Worm (Caenorhabditis elegans) whole organism, early embryonic: ENCODE measurements around the gene mdl-1.

Experiments
- ama-1 ChIP-seq: fragments of 150-350 bp; optimal IDR thresholded peaks from 2 replicates; lab custom pipeline; 2014
- flt-1 ChIP-seq: fragments of 200-800 bp; sonication (Bioruptor generic); IDR thresholded peaks from 2 replicates; pipeline ENCODE4 v1.3.6; 2022; ENCODE audit warnings: missing genetic modification characterization, missing compliant biosample characterization
- hmg-4 ChIP-seq: fragments of 200-800 bp; sonication (Bioruptor generic); optimal IDR thresholded peaks from 2 replicates; lab custom pipeline; 2018; ENCODE audit warnings: mild to moderate bottlenecking, missing genetic modification characterization, missing compliant biosample characterization
- tbx-11 ChIP-seq: fragments of 200-800 bp; sonication (Bioruptor generic); IDR thresholded peaks from 2 replicates; pipeline ENCODE4 v1.3.6; 2022; ENCODE audit warnings: missing genetic modification characterization, missing compliant biosample characterization
- tbx-37 ChIP-seq: fragments of 200-800 bp; sonication (Bioruptor generic); conservative IDR thresholded peaks from 2 replicates; pipeline ENCODE4 v1.3.6; 2022; ENCODE audit warnings: missing genetic modification reagents, missing genetic modification characterization, missing compliant biosample characterization

- TF ChIP-seq tbx-11 (GFP tag; lab: Robert Waterston, UW) (no peak), hmg-4 (GFP tag; lab: Kevin White, UChicago) (no peak), tbx-37 (GFP tag; lab: Robert Waterston, UW) (no peak), flt-1 (no peak), ama-1 (lab: Kevin White, UChicago) (no peak)
Measured at ce11 chrX:6718595-6718994, 23.6 kb upstream of the mdl-1 start, which contains the start of gene smf-2.
